Worm (Caenorhabditis elegans) whole organism, young adult: ENCODE results near the gene natb-1.

Source experiments
- F57C9.4 ChIP-seq: sonication (generic microtip); optimal IDR thresholded peaks from 2 replicates; lab custom pipeline; 2017; ENCODE audit warnings: mild to moderate bottlenecking, missing genetic modification characterization, missing compliant biosample characterization
- ZK185.1 ChIP-seq: sonication (generic microtip); optimal IDR thresholded peaks from 2 replicates; lab custom pipeline; 2016; ENCODE audit warnings: mild to moderate bottlenecking, missing genetic modification characterization, missing compliant biosample characterization; ENCODE audit not compliant: poor library complexity, severe bottlenecking
- ama-1 ChIP-seq, 3 experiments: fragments of 150-350 bp in 1 of 3; sonication (generic microtip) in 2 of 3; optimal IDR thresholded peaks; 2 replicates each; lab custom pipeline; 2014 to 2018; ENCODE audit warnings: missing biosample characterization in 2 of 3, missing genetic modification characterization in 2 of 3, missing genetic modification reagents in 2 of 3
- attf-3 ChIP-seq: fragments of 200-800 bp; sonication (Bioruptor generic); conservative IDR thresholded peaks from 2 replicates; pipeline ENCODE4 v1.3.6; 2022; ENCODE audit warnings: missing genetic modification reagents, missing genetic modification characterization, missing compliant biosample characterization
- cebp-2 ChIP-seq: fragments of 200-800 bp; sonication (Bioruptor generic); IDR thresholded peaks from 2 replicates; pipeline ENCODE4 v1.3.6; 2022; ENCODE audit warnings: missing genetic modification characterization, missing compliant biosample characterization
- snpc-4 ChIP-seq, 5 experiments: fragments of 150-350 bp in 1 of 5; sonication (generic microtip) in 4 of 5; optimal IDR thresholded peaks; 2 replicates each; lab custom pipeline; 2014 to 2018; ENCODE audit warnings: missing genetic modification characterization in 5 of 5, missing biosample characterization in 3 of 5, antibody characterized with exemption in 2 of 5, mild to moderate bottlenecking in 2 of 5, missing compliant biosample characterization in 2 of 5, missing genotype in 2 of 5, moderate library complexity in 2 of 5, missing genetic modification reagents in 1 of 5
- unc-130 ChIP-seq: sonication (generic microtip); optimal IDR thresholded peaks from 2 replicates; lab custom pipeline; 2016; ENCODE audit warnings: missing genetic modification reagents, missing genetic modification characterization, missing compliant biosample characterization

- TF ChIP-seq cebp-2 (GFP tag; lab: Robert Waterston, UW) (no peak), snpc-4 (GFP tag; optimal IDR thresholded peaks at IDR 0.05; lab: Kevin White, UChicago) (no peak), snpc-4 (tag; optimal IDR thresholded peaks at IDR 0.05; lab: Kevin White, UChicago) (no peak), ama-1 (optimal IDR thresholded peaks at IDR 0.05; lab: Kevin White, UChicago) (no peak), ama-1 (GFP tag; optimal IDR thresholded peaks at IDR 0.05; lab: Kevin White, UChicago) (no peak), F57C9.4 (tag; lab: Kevin White, UChicago) (no peak), attf-3 (GFP tag; lab: Robert Waterston, UW) (no peak), ZK185.1 (tag; lab: Kevin White, UChicago) (no peak), unc-130 (GFP tag; lab: Kevin White, UChicago) (no peak)
These were observed 12.6 kb upstream of the natb-1 start, which contains the start of gene Y97E10AR.2 for ce11 chrV:7995878-7996277.
